Fruit fly (Drosophila melanogaster): ENCODE results near the gene CG7272.

DNA sequence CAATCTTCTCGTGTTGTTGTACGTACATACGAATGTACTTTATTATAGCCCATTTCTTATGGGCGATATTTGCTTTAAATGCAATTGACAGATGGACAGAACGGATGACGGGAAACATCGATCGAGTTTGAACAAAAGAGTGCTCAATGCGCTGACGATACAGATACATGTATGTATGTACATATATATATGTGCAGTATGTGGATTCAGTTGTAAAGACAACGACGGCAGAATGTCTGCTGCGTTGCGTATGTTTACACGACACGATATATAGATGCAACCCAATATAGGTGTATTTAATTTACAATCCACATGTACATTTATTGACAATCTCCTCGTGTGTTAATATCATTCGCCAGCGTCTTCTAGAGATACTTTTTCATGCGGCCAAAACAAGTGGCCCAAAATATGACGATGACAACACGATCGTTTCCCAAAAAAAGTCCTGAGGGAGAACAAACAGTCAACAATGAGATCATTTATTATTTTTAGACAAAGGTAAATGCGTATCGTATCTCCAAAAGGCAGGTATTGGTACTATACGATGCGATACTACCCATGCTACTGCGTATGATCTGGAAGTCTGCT is 30.0 kb downstream of the CG7272 start:
- TF ChIP-seq psq (optimal IDR thresholded peaks at IDR 0.05): no peak
- no peak for TF ChIP-seq Myc (optimal IDR thresholded peaks at IDR 0.05)
- TF ChIP-seq h (optimal IDR thresholded peaks at IDR 0.05): no peak
- no peak for TF ChIP-seq ttk (optimal IDR thresholded peaks at IDR 0.05)
- no peak for TF ChIP-seq insv (optimal IDR thresholded peaks at IDR 0.05)
